Fruit fly (Drosophila melanogaster) whole organism, embryonic: Measurements from ENCODE around the gene mRpL12.

Source experiments
- Asciz ChIP-seq: fragments of 200-800 bp; sonication (Bioruptor generic); optimal IDR thresholded peaks from 2 replicates; lab custom pipeline; 2017; ENCODE audit warnings: missing biosample characterization, mild to moderate bottlenecking, missing genetic modification characterization, missing genetic modification reagents
- Bteb2 ChIP-seq: fragments of 200-800 bp; sonication (Bioruptor generic); optimal IDR thresholded peaks from 2 replicates; lab custom pipeline; 2016; ENCODE audit warnings: missing biosample characterization, missing genetic modification characterization
- CG10366 ChIP-seq: fragments of 200-800 bp; sonication (Bioruptor generic); IDR thresholded peaks from 2 replicates; pipeline ENCODE4 v1.3.6; 2022; ENCODE audit warnings: missing biosample characterization, missing genetic modification characterization
- CG11085 ChIP-seq: fragments of 200-800 bp; sonication (Bioruptor generic); IDR thresholded peaks from 2 replicates; pipeline ENCODE4 v1.3.6; 2022; ENCODE audit warnings: missing biosample characterization, missing genetic modification characterization
- CG11398 ChIP-seq: fragments of 200-800 bp; sonication (Bioruptor generic); optimal IDR thresholded peaks from 2 replicates; lab custom pipeline; 2016; ENCODE audit warnings: missing biosample characterization, missing genetic modification characterization
- CG11560 ChIP-seq: fragments of 200-800 bp; sonication (Bioruptor generic); IDR thresholded peaks from 3 replicates; pipeline ENCODE4 v1.3.6; 2022; ENCODE audit warnings: missing biosample characterization, missing genetic modification characterization
- CG15514 ChIP-seq: fragments of 200-800 bp; sonication (Bioruptor generic); optimal IDR thresholded peaks from 3 replicates; lab custom pipeline; 2017; ENCODE audit warnings: missing biosample characterization, missing genetic modification characterization, mild to moderate bottlenecking, moderate library complexity, missing genetic modification reagents
- CG18764 ChIP-seq: fragments of 200-800 bp; sonication (Bioruptor generic); optimal IDR thresholded peaks from 3 replicates; lab custom pipeline; 2016; ENCODE audit warnings: missing biosample characterization, missing genetic modification characterization
- CG2116 ChIP-seq: fragments of 200-800 bp; sonication (Bioruptor generic); optimal IDR thresholded peaks from 3 replicates; lab custom pipeline; 2018; ENCODE audit warnings: missing biosample characterization, mild to moderate bottlenecking, missing genetic modification characterization
- CG2129 ChIP-seq: fragments of 200-800 bp; sonication (Bioruptor generic); IDR thresholded peaks from 2 replicates; pipeline ENCODE4 v1.3.6; 2022; ENCODE audit warnings: missing biosample characterization, missing genetic modification characterization; ENCODE audit not compliant: partially characterized antibody
- CG2712 ChIP-seq: fragments of 200-800 bp; optimal IDR thresholded peaks from 3 replicates; lab custom pipeline; 2019; ENCODE audit warnings: missing biosample characterization, mild to moderate bottlenecking, missing genetic modification characterization, moderate library complexity
- CG31441 ChIP-seq: fragments of 200-800 bp; sonication (Bioruptor generic); IDR thresholded peaks from 2 replicates; pipeline ENCODE4 v1.3.6; 2022; ENCODE audit warnings: missing biosample characterization, missing genetic modification characterization
- CG3163 ChIP-seq: fragments of 200-800 bp; sonication (Bioruptor generic); optimal IDR thresholded peaks from 3 replicates; lab custom pipeline; 2016; ENCODE audit warnings: missing biosample characterization, missing genetic modification characterization
- CG34422 ChIP-seq: fragments of 200-800 bp; sonication (Bioruptor generic); IDR thresholded peaks from 3 replicates; pipeline ENCODE4 v1.3.6; 2022; ENCODE audit warnings: missing biosample characterization, missing genetic modification characterization
- CG6654 ChIP-seq: fragments of 200-800 bp; sonication (Bioruptor generic); optimal IDR thresholded peaks from 2 replicates; lab custom pipeline; 2017; ENCODE audit warnings: missing biosample characterization, mild to moderate bottlenecking, missing genetic modification characterization
- CG6813 ChIP-seq: fragments of 200-800 bp; sonication (Bioruptor generic); optimal IDR thresholded peaks from 2 replicates; lab custom pipeline; 2017; ENCODE audit warnings: missing biosample characterization, missing genetic modification characterization, mild to moderate bottlenecking, moderate library complexity, missing genetic modification reagents
- CG9932 ChIP-seq: fragments of 200-800 bp; sonication (Bioruptor generic); IDR thresholded peaks from 2 replicates; pipeline ENCODE4 v1.3.6; 2022; ENCODE audit warnings: missing biosample characterization, missing genetic modification characterization
- D19B ChIP-seq: fragments of 200-800 bp; sonication (Bioruptor generic); optimal IDR thresholded peaks from 2 replicates; lab custom pipeline; 2017; ENCODE audit warnings: missing biosample characterization, mild to moderate bottlenecking, missing genetic modification characterization
- Gug ChIP-seq: fragments of 200-800 bp; sonication (Bioruptor generic); IDR thresholded peaks from 4 replicates; pipeline ENCODE4 v1.3.6; 2022; ENCODE audit warnings: missing biosample characterization, missing genetic modification characterization
- HHEX ChIP-seq: fragments of 200-800 bp; sonication (Bioruptor generic); optimal IDR thresholded peaks from 3 replicates; lab custom pipeline; 2017; ENCODE audit warnings: missing biosample characterization, mild to moderate bottlenecking, missing genetic modification characterization, missing genetic modification reagents
- HLH4C ChIP-seq: fragments of 200-800 bp; sonication (Bioruptor generic); IDR thresholded peaks from 3 replicates; pipeline ENCODE4 v1.3.6; 2022; ENCODE audit warnings: missing biosample characterization, missing genetic modification characterization; ENCODE audit not compliant: partially characterized antibody
- Nf-YB ChIP-seq: fragments of 200-800 bp; sonication (Bioruptor generic); optimal IDR thresholded peaks from 3 replicates; lab custom pipeline; 2019; ENCODE audit warnings: missing biosample characterization, mild to moderate bottlenecking, missing genetic modification characterization, moderate library complexity
- Oaz ChIP-seq: fragments of 200-800 bp; sonication (Bioruptor generic); IDR thresholded peaks from 2 replicates; pipeline ENCODE4 v1.3.6; 2022; ENCODE audit warnings: missing biosample characterization, missing genetic modification characterization
- Pdp1 ChIP-seq, 2 experiments: fragments of 200-800 bp; sonication (Bioruptor generic); optimal IDR thresholded peaks; 3 replicates each; lab custom pipeline; 2016; ENCODE audit warnings: missing biosample characterization in 2 of 2, missing genetic modification characterization in 2 of 2, mild to moderate bottlenecking in 1 of 2, moderate library complexity in 1 of 2
- Taf1 ChIP-seq: fragments of 200-800 bp; sonication (Bioruptor generic); IDR thresholded peaks from 2 replicates; pipeline ENCODE4 v1.3.6; 2022; ENCODE audit warnings: missing biosample characterization, missing genetic modification characterization
- Trl ChIP-seq, 3 experiments: fragments of >200 bp in 2 of 3; fragments of 200-800 bp in 1 of 3; sonication (Bioruptor generic) in 1 of 3; optimal IDR thresholded peaks; 2 replicates in 1 of 3; 3 replicates in 2 of 3; lab custom pipeline; 2016 to 2017; ENCODE audit warnings: missing biosample characterization in 1 of 3, missing genetic modification characterization in 1 of 3
- bab2 ChIP-seq: fragments of 200-800 bp; sonication (Bioruptor generic); optimal IDR thresholded peaks from 2 replicates; lab custom pipeline; 2016; ENCODE audit warnings: missing biosample characterization, missing genetic modification characterization
- caup ChIP-seq: fragments of 200-800 bp; sonication (Bioruptor generic); optimal IDR thresholded peaks from 3 replicates; lab custom pipeline; 2017; ENCODE audit warnings: missing biosample characterization, mild to moderate bottlenecking, missing genetic modification characterization, moderate library complexity; ENCODE audit not compliant: severe bottlenecking
- chif ChIP-seq, 2 experiments: fragments of 200-800 bp; sonication (Bioruptor generic); optimal IDR thresholded peaks; 3 replicates each; lab custom pipeline; 2016; ENCODE audit warnings: missing biosample characterization in 2 of 2, missing genetic modification characterization in 2 of 2
- crc ChIP-seq: fragments of 200-800 bp; sonication (Bioruptor generic); optimal IDR thresholded peaks from 2 replicates; lab custom pipeline; 2016; ENCODE audit warnings: missing biosample characterization, missing genetic modification characterization
- emc ChIP-seq: fragments of 200-800 bp; sonication (Bioruptor generic); optimal IDR thresholded peaks from 2 replicates; lab custom pipeline; 2016; ENCODE audit warnings: missing biosample characterization, missing genetic modification characterization
- gcm2 ChIP-seq: fragments of 200-800 bp; sonication (Bioruptor generic); optimal IDR thresholded peaks from 2 replicates; lab custom pipeline; 2016; ENCODE audit warnings: missing biosample characterization, missing genetic modification characterization
- gfzf ChIP-seq: fragments of 200-800 bp; sonication (Bioruptor generic); optimal IDR thresholded peaks from 2 replicates; lab custom pipeline; 2016; ENCODE audit warnings: missing biosample characterization, mild to moderate bottlenecking, missing genetic modification characterization, moderate library complexity
- gsb ChIP-seq: fragments of 200-800 bp; sonication (Bioruptor generic); IDR thresholded peaks from 2 replicates; pipeline ENCODE4 v1.3.6; 2022; ENCODE audit warnings: missing biosample characterization, missing genetic modification characterization
- her ChIP-seq: fragments of 200-800 bp; sonication (Bioruptor generic); optimal IDR thresholded peaks from 2 replicates; lab custom pipeline; 2016; ENCODE audit warnings: missing biosample characterization, missing genetic modification characterization
- inv ChIP-seq: fragments of 200-800 bp; sonication (Bioruptor generic); IDR thresholded peaks from 2 replicates; pipeline ENCODE4 v1.3.6; 2022; ENCODE audit warnings: missing biosample characterization, missing genetic modification characterization; ENCODE audit not compliant: partially characterized antibody
- luna ChIP-seq: fragments of 200-800 bp; sonication (Bioruptor generic); optimal IDR thresholded peaks from 2 replicates; lab custom pipeline; 2016; ENCODE audit warnings: missing biosample characterization, missing genetic modification characterization
- nerfin-2 ChIP-seq: fragments of 200-800 bp; sonication (Bioruptor generic); IDR thresholded peaks from 2 replicates; pipeline ENCODE4 v1.3.6; 2022; ENCODE audit warnings: missing biosample characterization, missing genetic modification characterization; ENCODE audit not compliant: partially characterized antibody
- nmo ChIP-seq: fragments of 200-800 bp; sonication (Bioruptor generic); optimal IDR thresholded peaks from 2 replicates; lab custom pipeline; 2018; ENCODE audit warnings: missing biosample characterization, mild to moderate bottlenecking, missing genetic modification characterization, moderate library complexity
- otp ChIP-seq: fragments of 200-800 bp; sonication (Bioruptor generic); IDR thresholded peaks from 3 replicates; pipeline ENCODE4, ENCODE4 v1.3.6; 2022; ENCODE audit warnings: missing biosample characterization, missing genetic modification characterization
- sc ChIP-seq, 3 experiments: fragments of >200 bp in 2 of 3; fragments of 200-800 bp in 1 of 3; sonication (Bioruptor generic) in 1 of 3; optimal IDR thresholded peaks; 2 replicates in 2 of 3; 3 replicates in 1 of 3; lab custom pipeline; 2017; ENCODE audit warnings: mild to moderate bottlenecking in 1 of 3, missing biosample characterization in 1 of 3, missing genetic modification characterization in 1 of 3, missing genetic modification reagents in 1 of 3
- schlank ChIP-seq: fragments of 200-800 bp; sonication (Bioruptor generic); optimal IDR thresholded peaks from 2 replicates; lab custom pipeline; 2018; ENCODE audit warnings: missing biosample characterization, mild to moderate bottlenecking, missing genetic modification characterization
- trem ChIP-seq: fragments of 200-800 bp; optimal IDR thresholded peaks from 3 replicates; lab custom pipeline; 2019; ENCODE audit warnings: missing biosample characterization, mild to moderate bottlenecking, missing genetic modification characterization, moderate library complexity
- usp ChIP-seq: fragments of >200 bp; optimal IDR thresholded peaks from 2 replicates; lab custom pipeline; 2017; ENCODE audit warnings: missing biosample characterization, missing genetic modification characterization
- zen2 ChIP-seq: fragments of 200-800 bp; sonication (Bioruptor generic); IDR thresholded peaks from 3 replicates; pipeline ENCODE4 v1.3.6; 2022; ENCODE audit warnings: missing biosample characterization, missing genetic modification characterization; ENCODE audit not compliant: partially characterized antibody
- zf30C ChIP-seq: fragments of 200-800 bp; sonication (Bioruptor generic); optimal IDR thresholded peaks from 3 replicates; lab custom pipeline; 2018; ENCODE audit warnings: missing biosample characterization, mild to moderate bottlenecking, missing genetic modification characterization

mRpL12 gene

DNA sequence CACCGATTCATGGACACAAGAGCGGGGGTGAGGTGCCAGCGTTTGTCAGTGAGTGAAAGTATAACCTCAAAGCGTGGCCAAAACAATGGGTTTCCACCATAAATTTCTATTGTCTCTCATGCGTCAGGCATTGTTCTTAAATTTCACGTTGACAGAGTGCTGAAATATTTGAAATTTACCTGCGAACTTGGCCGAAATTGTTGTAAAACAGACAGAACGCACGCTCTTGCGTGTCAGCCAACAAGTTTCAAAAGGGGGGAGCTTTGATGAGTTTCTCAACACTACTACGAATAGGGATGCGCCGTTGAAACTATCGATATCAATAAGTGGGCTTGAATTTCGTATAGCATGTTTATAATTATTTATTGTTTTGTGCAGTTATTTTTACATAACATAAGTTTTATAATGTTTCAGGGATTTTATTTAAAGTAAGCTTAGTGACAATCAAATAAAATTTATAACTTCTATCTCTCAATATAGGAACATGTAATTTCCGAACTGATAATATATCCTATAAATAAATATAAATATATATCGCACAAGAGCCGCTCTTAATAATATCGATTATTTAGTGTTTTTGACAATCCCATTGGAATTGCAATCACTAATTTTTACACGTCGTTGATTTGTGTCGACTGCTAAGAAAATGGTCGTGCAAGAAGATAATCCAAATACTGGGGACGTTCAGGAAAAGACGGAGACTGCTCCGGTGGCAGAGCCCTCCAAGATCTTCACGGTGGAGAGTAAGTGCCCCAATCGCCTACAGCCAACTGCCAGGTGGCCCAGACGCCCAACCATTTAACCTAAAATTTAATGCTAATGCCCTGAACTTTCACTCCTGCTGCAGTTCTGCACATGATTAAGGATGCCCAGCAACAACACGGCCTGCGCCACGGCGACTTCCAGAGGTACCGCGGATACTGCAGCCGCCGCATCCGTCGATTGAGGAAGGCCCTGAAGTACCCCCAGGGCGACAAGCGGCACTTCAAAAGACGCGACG is 18.2 kb downstream of the mRpL12 start, which contains the start of the genes pix and Srp68 (continued):
- TF ChIP-seq gfzf (GFP tag; lab: Kevin White, UChicago) (no peak), CG6654 (no peak), Gug (GFP tag; lab: Robert Waterston, UW) (no peak), crc (GFP tag; lab: Kevin White, UChicago) (peak; percentile 20), Oaz (GFP tag; lab: Robert Waterston, UW) (no peak), CG9932 (GFP tag; lab: Robert Waterston, UW) (peak; percentile 77), chif (GFP tag; optimal IDR thresholded peaks at IDR 0.05; lab: Kevin White, UChicago) (peak; percentile 13 to 47), usp (GFP tag; lab: Kevin White, UChicago) (no peak), CG11560 (tag; lab: Robert Waterston, UW) (no peak), Taf1 (no peak), Trl (optimal IDR thresholded peaks at IDR 0.05; lab: Kevin White, UChicago) (no peak), Trl (GFP tag; optimal IDR thresholded peaks at IDR 0.05; lab: Kevin White, UChicago) (peak; percentile 51), Nf-YB (GFP tag; lab: Kevin White, UChicago) (no peak), Asciz (GFP tag; lab: Kevin White, UChicago) (no peak), emc (GFP tag; lab: Kevin White, UChicago) (no peak), CG15514 (GFP tag; lab: Kevin White, UChicago) (peak; percentile 32), CG6813 (GFP tag; lab: Kevin White, UChicago) (no peak), sc (optimal IDR thresholded peaks at IDR 0.05; lab: Kevin White, UChicago) (no peak), sc (GFP tag; optimal IDR thresholded peaks at IDR 0.05; lab: Kevin White, UChicago) (no peak), nerfin-2 (GFP tag; lab: Robert Waterston, UW) (peak; percentile 45; the same call in 1 of the 2 replicates), CG2712 (tag; lab: Kevin White, UChicago) (peak; percentile 82), CG31441 (GFP tag; lab: Robert Waterston, UW) (no peak), her (no peak), gcm2 (GFP tag; lab: Kevin White, UChicago) (no peak), bab2 (GFP tag; lab: Kevin White, UChicago) (peak; percentile 34), gsb (no peak), nmo (GFP tag; lab: Kevin White, UChicago) (peak; percentile 87), otp (GFP tag; lab: Robert Waterston, UW) (no peak), CG34422 (GFP tag; lab: Robert Waterston, UW) (no peak; the same call in 1 of the 3 replicates), HLH4C (GFP tag; lab: Robert Waterston, UW) (peak; percentile 67), schlank (tag; lab: Kevin White, UChicago) (no peak), caup (GFP tag; lab: Kevin White, UChicago) (peak; percentile 65), CG11398 (no peak), CG10366 (GFP tag; lab: Robert Waterston, UW) (peak; percentile 37; the same call in 1 of the 2 replicates), Bteb2 (GFP tag; lab: Kevin White, UChicago) (peak; percentile 40), inv (peak; percentile 86), CG3163 (peak; percentile 11), zf30C (GFP tag; lab: Kevin White, UChicago) (no peak), CG2129 (0 out of 2 replicates have a peak, but pooled peaks have one; percentile 68), luna (GFP tag; lab: Kevin White, UChicago) (no peak), D19B (GFP tag; lab: Kevin White, UChicago) (no peak), CG11085 (GFP tag; lab: Robert Waterston, UW) (no peak), CG18764 (peak; percentile 31), trem (tag; lab: Kevin White, UChicago) (peak; percentile 85), zen2 (GFP tag; lab: Robert Waterston, UW) (peak; percentile 36; the same call in 1 of the 3 replicates), CG2116 (GFP tag; lab: Kevin White, UChicago) (peak; percentile 92), HHEX (peak; percentile 44), Pdp1 (GFP tag; optimal IDR thresholded peaks at IDR 0.05; lab: Kevin White, UChicago) (peak; percentile 46 to 68)
